Fruit fly (Drosophila melanogaster): Measurements from ENCODE around the gene tilB.

DNA sequence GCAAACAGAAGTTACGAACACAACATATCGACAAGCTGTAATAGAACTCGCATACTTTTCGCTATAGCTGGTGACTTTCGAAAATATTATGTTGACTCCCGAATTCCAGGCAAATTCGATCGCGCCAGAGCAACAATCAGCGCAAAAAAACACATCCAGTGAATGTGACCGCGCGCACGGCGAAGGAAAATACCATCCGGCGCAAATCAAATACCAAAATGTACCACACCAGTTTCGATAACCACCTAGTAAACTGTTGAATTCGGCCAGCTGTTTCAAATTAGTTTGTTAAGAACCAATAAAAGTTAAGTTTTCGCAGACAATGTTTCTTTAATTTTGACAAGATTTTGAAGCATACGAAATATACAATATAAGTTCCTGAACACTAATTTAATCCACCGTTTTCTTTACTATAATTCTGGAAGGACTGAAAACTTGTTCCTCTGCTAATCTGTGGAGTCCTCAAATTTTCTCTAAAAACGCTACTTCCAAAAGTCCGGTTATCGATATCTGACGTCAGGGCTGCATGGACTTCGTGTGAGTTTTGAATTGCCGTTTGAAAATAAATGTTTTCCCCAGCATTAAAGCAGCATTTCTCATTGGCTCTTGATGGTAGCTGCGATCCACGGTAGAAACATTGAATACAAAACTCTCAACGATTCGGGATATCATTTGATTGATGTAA lies 32.5 kb downstream of the tilB start, which contains the start of the genes Cp110 and CG12576:
- TF ChIP-seq EcR (GFP tag; optimal IDR thresholded peaks at IDR 0.05) (no peak), CG10348 (GFP tag; IDR thresholded peaks at IDR 0.05) (no peak), CG12605 (GFP tag; IDR thresholded peaks at IDR 0.05) (no peak)

Measured in whole organism, pupa.